Worm (Caenorhabditis elegans): ENCODE data around the gene stt-3.

DNA sequence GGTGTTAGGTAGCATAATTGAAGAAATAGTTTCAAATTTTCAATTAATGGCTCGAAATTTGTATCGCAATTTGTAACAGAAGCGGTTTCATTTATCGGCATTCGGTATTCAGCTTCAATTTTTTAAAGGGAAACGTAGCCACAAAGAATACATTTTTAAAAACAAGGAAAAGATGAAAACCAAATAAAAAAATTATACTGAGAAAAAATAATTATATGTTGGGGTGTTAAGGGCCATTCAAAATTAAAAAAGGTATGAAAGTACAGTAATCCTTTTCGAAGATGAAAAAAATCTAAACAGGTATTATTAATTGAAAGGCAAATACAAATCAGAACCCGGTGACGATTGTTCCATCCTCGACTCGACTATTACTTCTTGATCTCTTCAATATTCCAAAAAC, 9.8 kb downstream of the stt-3 start, which contains the start of gene srg-1:
- TF ChIP-seq nhr-237 (tag; optimal IDR thresholded peaks at IDR 0.05): no peak
- no peak for TF ChIP-seq nhr-12 (tag; optimal IDR thresholded peaks at IDR 0.05)
- no peak for TF ChIP-seq sptf-1 (tag; optimal IDR thresholded peaks at IDR 0.05)
